Worm (Caenorhabditis elegans) whole organism, L4 larva: ENCODE measurements around the gene CC8.3.

Experiments used
- F49E8.2 ChIP-seq: sonication (generic microtip); optimal IDR thresholded peaks from 2 replicates; lab custom pipeline; 2016; ENCODE audit warnings: missing compliant biosample characterization, mild to moderate bottlenecking, missing genetic modification characterization, borderline replicate concordance
- R02D3.7 ChIP-seq: fragments of 150-350 bp; sonication (generic microtip); optimal IDR thresholded peaks from 3 replicates; lab custom pipeline; 2014; ENCODE audit warnings: missing biosample characterization, missing genetic modification characterization
- T26A8.4 ChIP-seq: fragments of 200-800 bp; sonication (Bioruptor generic); IDR thresholded peaks from 2 replicates; pipeline ENCODE4 v1.3.6; 2022; ENCODE audit warnings: missing genetic modification characterization, missing compliant biosample characterization
- Y105C5A.15 ChIP-seq: fragments of 200-800 bp; sonication (Bioruptor generic); IDR thresholded peaks from 2 replicates; pipeline ENCODE4 v1.3.6; 2022; ENCODE audit warnings: missing genetic modification characterization, missing compliant biosample characterization
- Y5F2A.4 ChIP-seq: fragments of 200-800 bp; sonication (Bioruptor generic); optimal IDR thresholded peaks from 2 replicates; lab custom pipeline; 2018; ENCODE audit warnings: mild to moderate bottlenecking, missing genetic modification characterization, missing compliant biosample characterization
- aly-2 ChIP-seq: sonication (generic microtip); optimal IDR thresholded peaks from 2 replicates; lab custom pipeline; 2018; ENCODE audit warnings: missing biosample characterization, missing genetic modification characterization
- attf-4 ChIP-seq: sonication (generic microtip); optimal IDR thresholded peaks from 3 replicates; lab custom pipeline; 2017; ENCODE audit warnings: missing biosample characterization, missing genetic modification characterization
- ceh-32 ChIP-seq: sonication (generic microtip); optimal IDR thresholded peaks from 2 replicates; lab custom pipeline; 2016; ENCODE audit warnings: mild to moderate bottlenecking, missing genetic modification characterization, missing compliant biosample characterization; ENCODE audit not compliant: poor library complexity
- ceh-62 ChIP-seq: sonication (generic microtip); optimal IDR thresholded peaks from 2 replicates; lab custom pipeline; 2017; ENCODE audit warnings: missing biosample characterization, missing genetic modification characterization
- ceh-82 ChIP-seq: sonication (generic microtip); optimal IDR thresholded peaks from 2 replicates; lab custom pipeline; 2017; ENCODE audit warnings: missing biosample characterization, missing genetic modification characterization
- daf-16 ChIP-seq, 3 experiments: sonication (generic microtip); optimal IDR thresholded peaks; 2 replicates each; lab custom pipeline; 2016 to 2017; ENCODE audit warnings: missing genetic modification characterization in 3 of 3, missing genetic modification reagents in 3 of 3, mild to moderate bottlenecking in 2 of 3, missing compliant biosample characterization in 2 of 3, missing biosample characterization in 1 of 3, moderate library complexity in 1 of 3
- daf-8 ChIP-seq: fragments of 200-800 bp; sonication (Bioruptor generic); IDR thresholded peaks from 2 replicates; pipeline ENCODE4 v1.3.6; 2022; ENCODE audit warnings: missing genetic modification characterization, missing compliant biosample characterization
- dmd-6 ChIP-seq: fragments of 200-800 bp; sonication (Bioruptor generic); IDR thresholded peaks from 2 replicates; pipeline ENCODE4 v1.3.6; 2022; ENCODE audit warnings: missing genetic modification reagents, missing genetic modification characterization, missing compliant biosample characterization
- dpl-1 ChIP-seq: fragments of 150-350 bp; optimal IDR thresholded peaks from 2 replicates; lab custom pipeline; 2014; ENCODE audit warnings: missing biosample characterization, missing genetic modification reagents, missing genetic modification characterization
- dve-1 ChIP-seq: sonication (generic microtip); optimal IDR thresholded peaks from 2 replicates; lab custom pipeline; 2017; ENCODE audit warnings: antibody characterized with exemption, mild to moderate bottlenecking, missing genetic modification characterization, missing compliant biosample characterization; ENCODE audit not compliant: insufficient read depth
- egl-27 ChIP-seq: sonication (generic microtip); optimal IDR thresholded peaks from 3 replicates; lab custom pipeline; 2017; ENCODE audit warnings: missing biosample characterization, missing genetic modification reagents, missing genetic modification characterization
- egl-43 ChIP-seq: fragments of 200-800 bp; sonication (Bioruptor generic); IDR thresholded peaks from 2 replicates; pipeline ENCODE4 v1.3.6; 2022; ENCODE audit warnings: missing genetic modification reagents, missing genetic modification characterization, missing compliant biosample characterization
- fkh-10 ChIP-seq: fragments of 150-350 bp; optimal IDR thresholded peaks from 2 replicates; lab custom pipeline; 2014; ENCODE audit warnings: missing biosample characterization, missing genetic modification reagents, missing genetic modification characterization
- fos-1 ChIP-seq: fragments of 150-350 bp; optimal IDR thresholded peaks from 2 replicates; lab custom pipeline; 2014; ENCODE audit warnings: missing biosample characterization, missing genetic modification characterization
- gei-8 ChIP-seq: fragments of 200-800 bp; sonication (Bioruptor generic); optimal IDR thresholded peaks from 2 replicates; lab custom pipeline; 2018; ENCODE audit warnings: mild to moderate bottlenecking, missing genetic modification characterization, missing compliant biosample characterization
- hlh-11 ChIP-seq: fragments of 200-800 bp; sonication (Bioruptor generic); optimal IDR thresholded peaks from 2 replicates; lab custom pipeline; 2018; ENCODE audit warnings: mild to moderate bottlenecking, missing genetic modification characterization, missing compliant biosample characterization
- hlh-30 ChIP-seq: sonication (generic microtip); optimal IDR thresholded peaks from 2 replicates; lab custom pipeline; 2017; ENCODE audit warnings: antibody characterized with exemption, mild to moderate bottlenecking, missing genetic modification characterization, missing compliant biosample characterization; ENCODE audit not compliant: insufficient read depth
- jun-1 ChIP-seq: fragments of 150-350 bp; optimal IDR thresholded peaks from 2 replicates; lab custom pipeline; 2014; ENCODE audit warnings: missing biosample characterization, missing genetic modification reagents, missing genetic modification characterization
- lin-38 ChIP-seq: fragments of 200-800 bp; sonication (Bioruptor generic); IDR thresholded peaks from 2 replicates; pipeline ENCODE4 v1.3.6; 2022; ENCODE audit warnings: missing genetic modification reagents, missing genetic modification characterization, missing compliant biosample characterization
- lin-39 ChIP-seq: fragments of 150-350 bp; optimal IDR thresholded peaks from 2 replicates; lab custom pipeline; 2014; ENCODE audit warnings: missing biosample characterization, missing genetic modification reagents, missing genetic modification characterization
- madf-5 ChIP-seq, 2 experiments: fragments of 200-800 bp; sonication (Bioruptor generic); IDR thresholded peaks; 2 replicates each; pipeline ENCODE4 v1.3.6; 2022; ENCODE audit warnings: missing compliant biosample characterization in 2 of 2, missing genetic modification characterization in 2 of 2
- madf-9 ChIP-seq: fragments of 200-800 bp; sonication (Bioruptor generic); conservative IDR thresholded peaks from 2 replicates; pipeline ENCODE4 v1.3.6; 2022; ENCODE audit warnings: missing genetic modification reagents, missing genetic modification characterization, missing compliant biosample characterization
- mdl-1 ChIP-seq, 2 experiments: fragments of 150-350 bp in 1 of 2; sonication (generic microtip) in 1 of 2; optimal IDR thresholded peaks; 2 replicates each; lab custom pipeline; 2014 to 2017; ENCODE audit warnings: missing biosample characterization in 2 of 2, missing genetic modification characterization in 2 of 2
- mep-1 ChIP-seq: fragments of 150-350 bp; sonication (generic microtip); optimal IDR thresholded peaks from 3 replicates; lab custom pipeline; 2014; ENCODE audit warnings: missing biosample characterization, missing genetic modification characterization
- mes-2 ChIP-seq: sonication (generic microtip); optimal IDR thresholded peaks from 2 replicates; lab custom pipeline; 2016; ENCODE audit warnings: missing genotype, mild to moderate bottlenecking, missing genetic modification characterization, missing compliant biosample characterization; ENCODE audit not compliant: poor library complexity, severe bottlenecking
- nhr-102 ChIP-seq: sonication (generic microtip); optimal IDR thresholded peaks from 2 replicates; lab custom pipeline; 2016; ENCODE audit warnings: mild to moderate bottlenecking, missing genetic modification characterization, moderate library complexity, missing compliant biosample characterization
- nhr-111 ChIP-seq: fragments of 200-800 bp; sonication (Bioruptor generic); optimal IDR thresholded peaks from 2 replicates; lab custom pipeline; 2018; ENCODE audit warnings: mild to moderate bottlenecking, missing genetic modification characterization, missing compliant biosample characterization
- nhr-237 ChIP-seq: sonication (generic microtip); optimal IDR thresholded peaks from 2 replicates; lab custom pipeline; 2017; ENCODE audit warnings: missing biosample characterization, missing genetic modification characterization
- nhr-42 ChIP-seq: fragments of 200-800 bp; sonication (Bioruptor generic); IDR thresholded peaks from 2 replicates; pipeline ENCODE4 v1.3.6; 2022; ENCODE audit warnings: missing genetic modification characterization, missing compliant biosample characterization
- nhr-48 ChIP-seq: sonication (generic microtip); optimal IDR thresholded peaks from 2 replicates; lab custom pipeline; 2016; ENCODE audit warnings: mild to moderate bottlenecking, missing genetic modification characterization, missing compliant biosample characterization
- nhr-6 ChIP-seq: fragments of 150-350 bp; optimal IDR thresholded peaks from 2 replicates; lab custom pipeline; 2014; ENCODE audit warnings: missing biosample characterization, missing genetic modification characterization
- nhr-77 ChIP-seq: fragments of 150-350 bp; optimal IDR thresholded peaks from 2 replicates; lab custom pipeline; 2014; ENCODE audit warnings: missing biosample characterization, missing genetic modification characterization
- pha-4 ChIP-seq, 2 experiments: fragments of 150-350 bp in 1 of 2; fragments of 200-800 bp in 1 of 2; sonication (Bioruptor generic) in 1 of 2; IDR thresholded peaks in 1 of 2; optimal IDR thresholded peaks in 1 of 2; 2 replicates each; pipeline versions ENCODE4 v1.3.6 to Lab custom; 2014 to 2022; ENCODE audit warnings: missing genetic modification characterization in 2 of 2, missing genetic modification reagents in 2 of 2, missing biosample characterization in 1 of 2, missing compliant biosample characterization in 1 of 2
- pqm-1 ChIP-seq: sonication (generic microtip); optimal IDR thresholded peaks from 2 replicates; lab custom pipeline; 2017; ENCODE audit warnings: missing biosample characterization, missing genetic modification characterization
- saeg-2 ChIP-seq: fragments of 200-800 bp; sonication (Bioruptor generic); IDR thresholded peaks from 2 replicates; pipeline ENCODE4 v1.3.6; 2022; ENCODE audit warnings: missing genetic modification reagents, missing genetic modification characterization, missing compliant biosample characterization
- sdz-12 ChIP-seq: fragments of 200-800 bp; sonication (Bioruptor generic); optimal IDR thresholded peaks from 2 replicates; lab custom pipeline; 2018; ENCODE audit warnings: mild to moderate bottlenecking, missing genetic modification characterization, missing compliant biosample characterization
- skn-1 ChIP-seq: fragments of 150-350 bp; optimal IDR thresholded peaks from 2 replicates; lab custom pipeline; 2014; ENCODE audit warnings: missing biosample characterization, missing genetic modification characterization
- snpc-1.2 ChIP-seq: fragments of 200-800 bp; sonication (Bioruptor generic); IDR thresholded peaks from 2 replicates; pipeline ENCODE4 v1.3.6; 2022; ENCODE audit warnings: missing genetic modification reagents, missing genetic modification characterization, missing compliant biosample characterization
- snpc-4 ChIP-seq: fragments of 150-350 bp; optimal IDR thresholded peaks from 2 replicates; lab custom pipeline; 2014; ENCODE audit warnings: missing biosample characterization, missing genetic modification characterization
- spr-1 ChIP-seq: sonication (generic microtip); optimal IDR thresholded peaks from 2 replicates; lab custom pipeline; 2016; ENCODE audit warnings: mild to moderate bottlenecking, missing genetic modification characterization, missing compliant biosample characterization
- unc-39 ChIP-seq: sonication (generic microtip); optimal IDR thresholded peaks from 2 replicates; lab custom pipeline; 2017; ENCODE audit warnings: missing biosample characterization, missing genetic modification characterization
- vab-7 ChIP-seq: fragments of 200-800 bp; sonication (Bioruptor generic); IDR thresholded peaks from 2 replicates; pipeline ENCODE4 v1.3.6; 2022; ENCODE audit warnings: missing genetic modification reagents, missing genetic modification characterization, missing compliant biosample characterization
- zfp-2 ChIP-seq: sonication (generic microtip); optimal IDR thresholded peaks from 2 replicates; lab custom pipeline; 2016; ENCODE audit warnings: mild to moderate bottlenecking, missing genetic modification characterization, missing compliant biosample characterization

Gene CC8.3

DNA sequence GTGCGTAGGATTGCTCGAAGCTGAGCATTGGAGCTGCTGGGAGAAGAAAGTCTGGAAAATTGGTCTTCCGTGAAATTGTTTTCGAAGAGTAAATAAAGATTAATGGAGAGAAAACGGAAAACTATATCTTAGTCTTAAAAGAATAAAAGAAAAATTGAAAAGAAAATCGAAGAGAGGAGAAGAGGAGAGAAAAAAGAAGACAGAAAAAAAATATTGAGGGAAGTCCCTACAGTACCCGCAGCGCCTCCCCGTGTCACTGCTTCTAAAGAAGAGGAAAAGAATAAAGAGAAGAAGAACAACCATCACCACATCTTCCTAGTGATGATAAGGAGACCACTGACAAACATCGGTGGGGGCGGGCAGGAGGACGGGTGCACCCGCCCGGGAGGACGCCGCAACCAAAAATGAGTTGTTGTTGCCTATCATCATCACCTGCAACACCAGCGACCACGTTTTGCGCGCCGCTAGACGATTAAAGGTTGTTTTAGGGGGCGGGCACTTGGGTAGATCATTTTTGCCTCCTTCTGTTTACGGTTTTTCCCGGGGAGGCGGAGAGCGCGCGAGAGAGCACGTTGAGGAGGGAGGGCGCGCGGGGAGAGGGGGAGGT, 6.6 kb upstream of the CC8.3 start, which contains the start of gene CC8.2 (continued):
- TF ChIP-seq dmd-6 (GFP tag; lab: Robert Waterston, UW) = peak; percentile 50; the same call in 1 of the 2 replicates
- TF ChIP-seq, all 104 proteins: peak for 25

DNA sequence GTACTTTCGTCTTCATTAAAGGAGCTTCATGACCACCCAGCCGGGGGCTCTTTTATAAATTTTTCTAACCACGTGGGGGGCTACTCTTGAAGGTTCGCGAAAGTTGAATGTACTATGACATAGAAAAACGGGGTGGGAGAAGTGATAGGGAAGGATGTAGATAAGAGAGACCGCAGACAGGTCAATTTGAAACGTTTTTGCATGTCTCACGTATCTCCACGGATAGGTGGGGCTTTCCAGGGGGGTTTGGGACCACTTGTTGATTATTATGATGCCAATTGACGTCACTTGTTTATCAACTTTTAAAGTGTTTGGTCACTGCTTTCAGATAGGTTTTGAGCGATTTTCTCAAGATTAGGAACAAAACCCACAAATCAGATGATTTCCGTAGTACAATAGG, 5.5 kb upstream of the CC8.3 start:
- TF ChIP-seq egl-27 (tag; lab: Kevin White, UChicago) (no peak), nhr-111 (GFP tag; lab: Kevin White, UChicago) (no peak), nhr-237 (tag; lab: Kevin White, UChicago) (no peak), ceh-32 (tag; lab: Kevin White, UChicago) (no peak), dve-1 (tag; lab: Kevin White, UChicago) (no peak), nhr-48 (tag; lab: Kevin White, UChicago) (no peak), Y105C5A.15 (GFP tag; lab: Robert Waterston, UW) (no peak), mep-1 (tag; lab: Kevin White, UChicago) (no peak), daf-8 (no peak), ceh-62 (tag; lab: Kevin White, UChicago) (no peak), dpl-1 (GFP tag; lab: Kevin White, UChicago) (no peak), egl-43 (GFP tag; lab: Robert Waterston, UW) (no peak), R02D3.7 (tag; lab: Kevin White, UChicago) (no peak), attf-4 (tag; lab: Kevin White, UChicago) (no peak), madf-5 (GFP tag; IDR thresholded peaks at IDR 0.05; lab: Robert Waterston, UW) (no peak), mes-2 (tag; lab: Kevin White, UChicago) (no peak), hlh-30 (peak; percentile 65), nhr-6 (tag; lab: Kevin White, UChicago) (no peak), ceh-82 (tag; lab: Kevin White, UChicago) (no peak), mdl-1 (tag; optimal IDR thresholded peaks at IDR 0.05; lab: Kevin White, UChicago) (peak in 1 of 2 experiments; percentile 18), lin-38 (GFP tag; lab: Robert Waterston, UW) (no peak), gei-8 (GFP tag; lab: Kevin White, UChicago) (no peak), nhr-77 (tag; lab: Kevin White, UChicago) (no peak), lin-39 (no peak), hlh-11 (tag; lab: Kevin White, UChicago) (peak; percentile 67), vab-7 (no peak), fkh-10 (GFP tag; lab: Kevin White, UChicago) (no peak), saeg-2 (GFP tag; lab: Robert Waterston, UW) (no peak), zfp-2 (no peak), dmd-6 (GFP tag; lab: Robert Waterston, UW) (peak; percentile 36; the same call in 1 of the 2 replicates), skn-1 (no peak), madf-9 (no peak), daf-16 (GFP tag; optimal IDR thresholded peaks at IDR 0.05; lab: Kevin White, UChicago) (peak in 1 of 2 experiments; percentile 86), daf-16 (tag; optimal IDR thresholded peaks at IDR 0.05; lab: Kevin White, UChicago) (peak; percentile 35), nhr-102 (tag; lab: Kevin White, UChicago) (no peak), nhr-42 (no peak), fos-1 (no peak), pqm-1 (tag; lab: Kevin White, UChicago) (no peak), jun-1 (tag; lab: Kevin White, UChicago) (no peak), unc-39 (no peak), snpc-4 (no peak), Y5F2A.4 (GFP tag; lab: Kevin White, UChicago) (no peak), snpc-1.2 (GFP tag; lab: Robert Waterston, UW) (no peak), T26A8.4 (GFP tag; lab: Robert Waterston, UW) (no peak), aly-2 (tag; lab: Kevin White, UChicago) (no peak), F49E8.2 (tag; lab: Kevin White, UChicago) (no peak), spr-1 (tag; lab: Kevin White, UChicago) (no peak), sdz-12 (GFP tag; lab: Kevin White, UChicago) (no peak), pha-4 (GFP tag; IDR thresholded peaks at IDR 0.05; lab: Robert Waterston, UW) (no peak), pha-4 (tag; optimal IDR thresholded peaks at IDR 0.05; lab: Kevin White, UChicago) (no peak)
